Worm (Caenorhabditis elegans) whole organism, L1 larva: Measurements from ENCODE around the gene C08D8.1.

ENCODE experiments used
- C16A3.4 ChIP-seq: fragments of 150-350 bp; optimal IDR thresholded peaks from 2 replicates; lab custom pipeline; 2014; ENCODE audit warnings: missing biosample characterization, missing genetic modification characterization
- C34B4.2 ChIP-seq: sonication (generic microtip); optimal IDR thresholded peaks from 2 replicates; lab custom pipeline; 2017; ENCODE audit warnings: mild to moderate bottlenecking, missing genetic modification characterization, missing compliant biosample characterization
- F16B12.6 ChIP-seq: fragments of 150-350 bp; optimal IDR thresholded peaks from 2 replicates; lab custom pipeline; 2014; ENCODE audit warnings: missing biosample characterization, missing genetic modification characterization
- Y116A8C.19 ChIP-seq: sonication (generic microtip); optimal IDR thresholded peaks from 2 replicates; lab custom pipeline; 2016; ENCODE audit warnings: missing compliant biosample characterization, missing genetic modification characterization, borderline replicate concordance
- aha-1 ChIP-seq: fragments of 150-350 bp; optimal IDR thresholded peaks from 2 replicates; lab custom pipeline; 2014; ENCODE audit warnings: missing biosample characterization, missing genetic modification characterization
- alr-1 ChIP-seq: fragments of 200-800 bp; sonication (Bioruptor generic); optimal IDR thresholded peaks from 2 replicates; lab custom pipeline; 2018; ENCODE audit warnings: borderline replicate concordance, mild to moderate bottlenecking, missing genetic modification characterization, missing compliant biosample characterization
- ama-1 ChIP-seq: fragments of 150-350 bp; optimal IDR thresholded peaks from 2 replicates; lab custom pipeline; 2014
- blmp-1 ChIP-seq: fragments of 150-350 bp; optimal IDR thresholded peaks from 2 replicates; lab custom pipeline; 2014; ENCODE audit warnings: missing biosample characterization, missing genetic modification characterization
- ceh-8 ChIP-seq: fragments of 200-800 bp; sonication (Bioruptor generic); optimal IDR thresholded peaks from 2 replicates; lab custom pipeline; 2018; ENCODE audit warnings: mild to moderate bottlenecking, missing genetic modification characterization, moderate library complexity, missing compliant biosample characterization
- ceh-82 ChIP-seq, 3 experiments: fragments of 150-350 bp in 1 of 3; sonication (generic microtip) in 2 of 3; optimal IDR thresholded peaks; 2 replicates each; lab custom pipeline; 2014 to 2017; ENCODE audit warnings: missing biosample characterization in 3 of 3, missing genetic modification characterization in 3 of 3
- ceh-88 ChIP-seq: fragments of 200-800 bp; sonication (Bioruptor generic); IDR thresholded peaks from 2 replicates; pipeline ENCODE4 v1.3.6; 2022; ENCODE audit warnings: missing genetic modification characterization, missing compliant biosample characterization
- ceh-90 ChIP-seq: sonication (generic microtip); optimal IDR thresholded peaks from 2 replicates; lab custom pipeline; 2016; ENCODE audit warnings: missing genetic modification characterization, missing compliant biosample characterization
- dpl-1 ChIP-seq, 3 experiments: fragments of 150-350 bp in 2 of 3; sonication (generic microtip) in 1 of 3; optimal IDR thresholded peaks; 2 replicates each; lab custom pipeline; 2014 to 2017; ENCODE audit warnings: missing biosample characterization in 3 of 3, missing genetic modification characterization in 3 of 3, missing genetic modification reagents in 3 of 3
- efl-1 ChIP-seq, 4 experiments: fragments of 150-350 bp; optimal IDR thresholded peaks in 3 of 4; peaks in 1 of 4; 1 replicate in 1 of 4; 2 replicates in 3 of 4; lab custom pipeline; 2014; ENCODE audit warnings: missing biosample characterization in 2 of 4, missing genetic modification characterization in 2 of 4, missing genetic modification reagents in 2 of 4
- efl-3 ChIP-seq: fragments of 200-800 bp; sonication (Bioruptor generic); optimal IDR thresholded peaks from 2 replicates; lab custom pipeline; 2018; ENCODE audit warnings: mild to moderate bottlenecking, missing genetic modification characterization, missing compliant biosample characterization
- egl-13 ChIP-seq: sonication (generic microtip); optimal IDR thresholded peaks from 2 replicates; lab custom pipeline; 2016; ENCODE audit warnings: missing genotype, missing genetic modification reagents, missing genetic modification characterization, missing compliant biosample characterization
- egl-27 ChIP-seq, 2 experiments: fragments of 150-350 bp in 1 of 2; sonication (generic microtip); optimal IDR thresholded peaks; 3 replicates each; lab custom pipeline; 2017 to 2018; ENCODE audit warnings: missing biosample characterization in 2 of 2, missing genetic modification characterization in 2 of 2, missing genetic modification reagents in 2 of 2
- elt-2 ChIP-seq: sonication (generic microtip); optimal IDR thresholded peaks from 2 replicates; lab custom pipeline; 2016; ENCODE audit warnings: missing genetic modification characterization, mild to moderate bottlenecking, inconsistent platforms, missing compliant biosample characterization, missing genetic modification reagents
- elt-3 ChIP-seq, 6 experiments: fragments of 150-350 bp in 1 of 6; sonication (generic microtip); optimal IDR thresholded peaks; 2 replicates each; lab custom pipeline; 2017 to 2018; ENCODE audit warnings: missing biosample characterization in 6 of 6, missing genetic modification characterization in 6 of 6, inconsistent platforms in 1 of 6
- ets-5 ChIP-seq: fragments of 200-800 bp; sonication (Bioruptor generic); IDR thresholded peaks from 2 replicates; pipeline ENCODE4 v1.3.6; 2022; ENCODE audit warnings: missing genetic modification characterization, missing compliant biosample characterization
- fos-1 ChIP-seq: fragments of 150-350 bp; optimal IDR thresholded peaks from 2 replicates; lab custom pipeline; 2014; ENCODE audit warnings: missing biosample characterization, missing genetic modification characterization
- grh-1 ChIP-seq: fragments of 200-800 bp; sonication (Bioruptor generic); IDR thresholded peaks from 2 replicates; pipeline ENCODE4 v1.3.6; 2022; ENCODE audit warnings: missing genetic modification reagents, missing genetic modification characterization, missing compliant biosample characterization
- hlh-17 ChIP-seq: fragments of 200-800 bp; sonication (Bioruptor generic); optimal IDR thresholded peaks from 2 replicates; lab custom pipeline; 2018; ENCODE audit warnings: missing genetic modification characterization, mild to moderate bottlenecking, missing compliant biosample characterization, moderate library complexity, borderline replicate concordance
- hpl-2 ChIP-seq: fragments of 150-350 bp; optimal IDR thresholded peaks from 2 replicates; lab custom pipeline; 2014; ENCODE audit warnings: missing biosample characterization, missing genetic modification reagents, missing genetic modification characterization
- irx-1 ChIP-seq: sonication (generic microtip); optimal IDR thresholded peaks from 2 replicates; lab custom pipeline; 2016; ENCODE audit warnings: missing genetic modification characterization, missing compliant biosample characterization
- isw-1 ChIP-seq: fragments of 200-800 bp; sonication (Bioruptor generic); IDR thresholded peaks from 2 replicates; pipeline ENCODE4 v1.3.6; 2022; ENCODE audit warnings: missing genetic modification characterization, missing compliant biosample characterization
- jun-1 ChIP-seq: fragments of 150-350 bp; optimal IDR thresholded peaks from 2 replicates; lab custom pipeline; 2014; ENCODE audit warnings: missing biosample characterization, missing genetic modification reagents, missing genetic modification characterization
- lin-13 ChIP-seq: fragments of 150-350 bp; optimal IDR thresholded peaks from 2 replicates; lab custom pipeline; 2014; ENCODE audit warnings: missing biosample characterization, missing genetic modification reagents, missing genetic modification characterization
- lin-15B ChIP-seq: fragments of 150-350 bp; sonication (generic microtip); optimal IDR thresholded peaks from 3 replicates; lab custom pipeline; 2014; ENCODE audit warnings: missing biosample characterization, missing genetic modification characterization
- lir-3 ChIP-seq: sonication (generic microtip); optimal IDR thresholded peaks from 2 replicates; lab custom pipeline; 2016; ENCODE audit warnings: mild to moderate bottlenecking, missing genetic modification characterization, moderate library complexity, missing compliant biosample characterization; ENCODE audit not compliant: poor library complexity
- mab-9 ChIP-seq: fragments of 200-800 bp; sonication (Bioruptor generic); IDR thresholded peaks from 2 replicates; pipeline ENCODE4 v1.3.6; 2022; ENCODE audit warnings: missing genetic modification reagents, missing genetic modification characterization, missing compliant biosample characterization
- mef-2 ChIP-seq: fragments of 150-350 bp; optimal IDR thresholded peaks from 2 replicates; lab custom pipeline; 2014; ENCODE audit warnings: missing biosample characterization, missing genetic modification characterization
- mep-1 ChIP-seq: fragments of 150-350 bp; optimal IDR thresholded peaks from 2 replicates; lab custom pipeline; 2014; ENCODE audit warnings: missing biosample characterization, missing genetic modification characterization
- nhr-12 ChIP-seq: sonication (generic microtip); optimal IDR thresholded peaks from 2 replicates; lab custom pipeline; 2017; ENCODE audit warnings: missing biosample characterization, missing genetic modification characterization
- nhr-20 ChIP-seq: sonication (generic microtip); optimal IDR thresholded peaks from 2 replicates; lab custom pipeline; 2016; ENCODE audit warnings: mild to moderate bottlenecking, missing genetic modification characterization, missing compliant biosample characterization
- nhr-237 ChIP-seq: fragments of 150-350 bp; optimal IDR thresholded peaks from 2 replicates; lab custom pipeline; 2014; ENCODE audit warnings: missing biosample characterization, missing genetic modification characterization
- nhr-28 ChIP-seq: fragments of 150-350 bp; optimal IDR thresholded peaks from 2 replicates; lab custom pipeline; 2014; ENCODE audit warnings: missing biosample characterization, missing genetic modification characterization
- nhr-71 ChIP-seq: sonication (generic microtip); optimal IDR thresholded peaks from 2 replicates; lab custom pipeline; 2016; ENCODE audit warnings: mild to moderate bottlenecking, missing genetic modification characterization, moderate library complexity, missing compliant biosample characterization
- nhr-76 ChIP-seq: sonication (generic microtip); optimal IDR thresholded peaks from 2 replicates; lab custom pipeline; 2017; ENCODE audit warnings: missing biosample characterization, missing genetic modification characterization
- nhr-85 ChIP-seq: sonication (generic microtip); peaks from one replicate; lab custom pipeline; 2016; ENCODE audit warnings: missing genetic modification characterization, inconsistent platforms, missing compliant biosample characterization
- nhr-90 ChIP-seq: sonication (generic microtip); optimal IDR thresholded peaks from 2 replicates; lab custom pipeline; 2016; ENCODE audit warnings: mild to moderate bottlenecking, missing genetic modification characterization, missing compliant biosample characterization; ENCODE audit not compliant: poor library complexity
- pax-3 ChIP-seq: fragments of 200-800 bp; sonication (Bioruptor generic); optimal IDR thresholded peaks from 2 replicates; lab custom pipeline; 2018; ENCODE audit warnings: mild to moderate bottlenecking, missing genetic modification characterization, moderate library complexity, missing compliant biosample characterization
- pqm-1 ChIP-seq: sonication (generic microtip); optimal IDR thresholded peaks from 3 replicates; lab custom pipeline; 2017; ENCODE audit warnings: missing biosample characterization, missing genetic modification characterization
- rnt-1 ChIP-seq: sonication (generic microtip); optimal IDR thresholded peaks from 2 replicates; lab custom pipeline; 2016; ENCODE audit warnings: mild to moderate bottlenecking, missing genetic modification characterization, moderate library complexity, missing compliant biosample characterization
- sox-4 ChIP-seq: sonication (generic microtip); optimal IDR thresholded peaks from 2 replicates; lab custom pipeline; 2016; ENCODE audit warnings: missing genetic modification characterization, missing compliant biosample characterization
- sptf-1 ChIP-seq: fragments of 150-350 bp; optimal IDR thresholded peaks from 2 replicates; lab custom pipeline; 2014; ENCODE audit warnings: missing biosample characterization, missing genetic modification characterization
- swsn-7 ChIP-seq: sonication (generic microtip); optimal IDR thresholded peaks from 2 replicates; lab custom pipeline; 2016; ENCODE audit warnings: missing genetic modification characterization, missing compliant biosample characterization
- tbx-2 ChIP-seq: sonication (generic microtip); optimal IDR thresholded peaks from 2 replicates; lab custom pipeline; 2016; ENCODE audit warnings: missing genetic modification characterization, missing compliant biosample characterization
- tlp-1 ChIP-seq: fragments of 150-350 bp; optimal IDR thresholded peaks from 2 replicates; lab custom pipeline; 2014; ENCODE audit warnings: missing biosample characterization, missing genetic modification characterization
- unc-30 ChIP-seq: sonication (generic microtip); optimal IDR thresholded peaks from 2 replicates; lab custom pipeline; 2017; ENCODE audit warnings: missing biosample characterization, missing genetic modification characterization
- unc-98 ChIP-seq: fragments of 200-800 bp; sonication (Bioruptor generic); IDR thresholded peaks from 2 replicates; pipeline ENCODE4 v1.3.6; 2022; ENCODE audit warnings: missing genetic modification characterization, missing compliant biosample characterization
- zag-1 ChIP-seq: fragments of 150-350 bp; optimal IDR thresholded peaks from 2 replicates; lab custom pipeline; 2014; ENCODE audit warnings: missing biosample characterization, missing genetic modification characterization
- ztf-11 ChIP-seq, 2 experiments: sonication (generic microtip); optimal IDR thresholded peaks; 2 replicates each; lab custom pipeline; 2016 to 2017; ENCODE audit warnings: missing genetic modification characterization in 2 of 2, missing biosample characterization in 1 of 2, missing compliant biosample characterization in 1 of 2

Gene C08D8.1

DNA sequence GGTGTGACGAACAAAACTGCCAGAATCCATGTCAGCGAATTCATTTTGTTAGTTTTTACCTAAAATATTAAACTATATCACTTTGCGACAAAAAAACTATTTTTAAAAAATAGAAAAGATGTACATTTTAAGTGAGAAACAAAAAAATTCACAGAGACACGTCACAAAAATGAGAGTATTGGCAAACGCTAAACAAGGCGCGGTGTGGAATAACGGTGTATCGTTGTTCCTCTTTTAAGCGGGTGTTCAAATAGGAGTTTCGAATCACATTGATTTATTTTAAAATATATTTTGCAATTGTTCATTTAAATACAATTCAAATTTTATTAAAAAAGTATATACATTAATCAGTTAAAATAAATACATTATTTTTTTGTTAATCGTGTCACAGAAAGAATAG is 43.0 kb upstream of the C08D8.1 start, which contains the start of gene sel-9:
TSS of gene sel-9 (minus strand) at position 59 of the 400 bp plus-strand sequence.
- TF ChIP-seq ceh-8 (GFP tag; lab: Kevin White, UChicago) (no peak), zag-1 (no peak), pax-3 (tag; lab: Kevin White, UChicago) (no peak), nhr-76 (tag; lab: Kevin White, UChicago) (no peak), C16A3.4 (tag; lab: Kevin White, UChicago) (peak; percentile 76), Y116A8C.19 (tag; lab: Kevin White, UChicago) (no peak), pqm-1 (tag; lab: Kevin White, UChicago) (no peak), efl-1 (optimal IDR thresholded peaks at IDR 0.05; lab: Kevin White, UChicago) (peak; percentile 47 to 90), efl-1 (GFP tag; optimal IDR thresholded peaks at IDR 0.05 in 1 of 2; lab: Kevin White, UChicago) (peak; percentile 92 to 99), nhr-71 (tag; lab: Kevin White, UChicago) (peak; percentile 52), sptf-1 (no peak), blmp-1 (peak; percentile 64), tlp-1 (tag; lab: Kevin White, UChicago) (no peak), ama-1 (lab: Kevin White, UChicago) (peak; percentile 14), ceh-82 (tag; optimal IDR thresholded peaks at IDR 0.05; lab: Kevin White, UChicago) (peak; percentile 19 to 38 (median 26)), lir-3 (tag; lab: Kevin White, UChicago) (no peak), nhr-28 (tag; lab: Kevin White, UChicago) (no peak), nhr-90 (tag; lab: Kevin White, UChicago) (peak; percentile 34), ztf-11 (tag; optimal IDR thresholded peaks at IDR 0.05; lab: Kevin White, UChicago) (no peak), hlh-17 (GFP tag; lab: Kevin White, UChicago) (no peak), nhr-20 (peak; percentile 59), irx-1 (tag; lab: Kevin White, UChicago) (no peak), nhr-237 (tag; lab: Kevin White, UChicago) (no peak), C34B4.2 (tag; lab: Kevin White, UChicago) (no peak), swsn-7 (tag; lab: Kevin White, UChicago) (peak; percentile 56), grh-1 (no peak), lin-13 (GFP tag; lab: Kevin White, UChicago) (no peak), ceh-90 (tag; lab: Kevin White, UChicago) (no peak), ceh-88 (GFP tag; lab: Robert Waterston, UW) (no peak), rnt-1 (tag; lab: Kevin White, UChicago) (peak; percentile 43), F16B12.6 (tag; lab: Kevin White, UChicago) (peak; percentile 12), mab-9 (GFP tag; lab: Robert Waterston, UW) (no peak), hpl-2 (no peak), tbx-2 (tag; lab: Kevin White, UChicago) (peak; percentile 48), lin-15B (tag; lab: Kevin White, UChicago) (peak; percentile 29), dpl-1 (GFP tag; optimal IDR thresholded peaks at IDR 0.05; lab: Kevin White, UChicago) (peak; percentile 85 to 92 (median 89)), alr-1 (tag; lab: Kevin White, UChicago) (no peak), aha-1 (tag; lab: Kevin White, UChicago) (no peak), unc-98 (GFP tag; lab: Robert Waterston, UW) (no peak), isw-1 (peak; percentile 25; the same call in 1 of the 2 replicates), mep-1 (tag; lab: Kevin White, UChicago) (peak; percentile 73), nhr-85 (tag; lab: Kevin White, UChicago) (no peak), fos-1 (tag; lab: Kevin White, UChicago) (no peak), ets-5 (no peak), jun-1 (tag; lab: Kevin White, UChicago) (peak; percentile 21), egl-13 (tag; lab: Kevin White, UChicago) (no peak), egl-27 (tag; optimal IDR thresholded peaks at IDR 0.05; lab: Kevin White, UChicago) (no peak), elt-2 (tag; lab: Kevin White, UChicago) (peak; percentile 9), elt-3 (tag; optimal IDR thresholded peaks at IDR 0.05; lab: Kevin White, UChicago) (peak in 1 of 6 experiments; percentile 47), mef-2 (tag; lab: Kevin White, UChicago) (no peak), unc-30 (no peak), efl-3 (GFP tag; lab: Kevin White, UChicago) (no peak), nhr-12 (tag; lab: Kevin White, UChicago) (no peak), sox-4 (tag; lab: Kevin White, UChicago) (no peak)
